Worm (Caenorhabditis elegans) whole organism, L2 larva: ENCODE data around the gene rbm-42.

Experiments
- ceh-82 ChIP-seq: fragments of 150-350 bp; optimal IDR thresholded peaks from 2 replicates; lab custom pipeline; 2014; ENCODE audit warnings: missing biosample characterization, missing genetic modification characterization
- gmeb-1 ChIP-seq: fragments of 150-350 bp; optimal IDR thresholded peaks from 2 replicates; lab custom pipeline; 2014; ENCODE audit warnings: missing biosample characterization, missing genetic modification characterization
- nhr-23 ChIP-seq: fragments of 150-350 bp; optimal IDR thresholded peaks from 2 replicates; lab custom pipeline; 2014; ENCODE audit warnings: missing biosample characterization, missing genetic modification reagents, missing genetic modification characterization
- zag-1 ChIP-seq: fragments of 150-350 bp; optimal IDR thresholded peaks from 2 replicates; lab custom pipeline; 2014; ENCODE audit warnings: missing biosample characterization, missing genetic modification characterization

DNA sequence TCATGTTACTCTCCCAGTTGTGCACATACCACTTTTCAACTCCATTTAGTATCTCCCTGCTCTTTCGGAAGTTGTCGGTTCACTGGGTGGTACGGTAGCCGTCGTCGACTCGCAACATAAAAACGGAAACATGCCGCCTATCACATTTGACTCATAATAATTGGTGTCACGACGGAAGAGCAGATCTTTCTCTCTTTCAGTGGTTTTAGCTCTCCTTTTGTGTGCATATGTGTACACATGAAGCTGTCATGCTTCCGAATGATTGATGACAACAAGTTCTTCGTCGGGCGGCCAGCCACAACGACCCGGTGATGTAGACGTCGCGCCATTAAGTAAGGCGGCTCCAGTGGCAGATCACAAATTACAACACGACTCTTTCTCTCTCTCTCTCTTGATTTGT is 27.3 kb downstream of the rbm-42 start:
- TF ChIP-seq ceh-82 (tag; lab: Kevin White, UChicago) (no peak), gmeb-1 (tag; lab: Kevin White, UChicago) (no peak), zag-1 (tag; lab: Kevin White, UChicago) (no peak), nhr-23 (tag; lab: Kevin White, UChicago) (no peak)
